Worm (Caenorhabditis elegans): ENCODE measurements around the gene col-171.

DNA sequence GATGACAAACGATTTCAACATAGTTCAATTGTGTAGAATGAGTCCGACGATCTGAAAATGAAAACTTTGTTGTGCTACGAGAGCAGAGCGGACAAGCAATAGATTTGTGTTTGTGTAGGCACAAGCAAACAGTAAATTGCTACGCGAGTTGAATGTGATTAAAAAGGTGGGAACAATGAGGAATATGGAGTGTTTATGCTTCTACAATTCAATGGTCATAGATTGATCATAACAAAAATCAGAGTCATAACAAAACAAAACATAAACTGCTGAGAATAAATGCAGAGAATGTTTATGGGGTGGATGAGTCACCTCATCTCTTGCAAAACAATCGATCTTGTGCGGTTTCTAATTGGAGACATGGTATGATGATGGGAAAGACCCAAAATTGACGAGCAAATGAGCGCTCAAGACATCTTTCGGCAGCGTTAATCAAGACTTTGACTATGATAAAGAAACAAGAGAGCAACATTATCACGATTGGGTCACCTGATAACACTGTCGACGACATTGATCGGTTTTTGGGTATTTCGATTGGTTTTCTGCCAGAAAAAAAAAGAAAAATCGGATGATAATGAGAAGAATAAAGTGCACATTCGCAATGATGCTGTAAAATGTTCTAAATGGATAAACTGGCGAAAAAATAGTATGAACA is 43.7 kb downstream of the col-171 start, which contains the start of gene lmp-1:
- TF ChIP-seq xbp-1 (tag; optimal IDR thresholded peaks at IDR 0.05) (no peak), sup-37 (GFP tag; optimal IDR thresholded peaks at IDR 0.05) (no peak), ceh-82 (tag; optimal IDR thresholded peaks at IDR 0.05) (no peak), C04F5.9 (tag; optimal IDR thresholded peaks at IDR 0.05) (no peak), nhr-90 (tag; optimal IDR thresholded peaks at IDR 0.05; ENCODE audit: poor library complexity) (no peak), ces-1 (GFP tag; optimal IDR thresholded peaks at IDR 0.05) (no peak)
